Fruit fly (Drosophila melanogaster) whole organism, embryonic: Measurements from ENCODE around the gene CG45076.

Source experiments
- Antp ChIP-seq: fragments of 200-800 bp; sonication (Bioruptor generic); optimal IDR thresholded peaks from 3 replicates; lab custom pipeline; 2016; ENCODE audit warnings: missing biosample characterization, missing genetic modification characterization
- Atf3 ChIP-seq: fragments of 200-800 bp; sonication (Bioruptor generic); optimal IDR thresholded peaks from 3 replicates; lab custom pipeline; 2016; ENCODE audit warnings: missing biosample characterization, missing genetic modification characterization
- CG11695 ChIP-seq: fragments of 200-800 bp; sonication (Bioruptor generic); IDR thresholded peaks from 3 replicates; pipeline ENCODE4 v1.3.6; 2022; ENCODE audit warnings: missing biosample characterization, missing genetic modification characterization
- CG15514 ChIP-seq: fragments of 200-800 bp; sonication (Bioruptor generic); optimal IDR thresholded peaks from 3 replicates; lab custom pipeline; 2017; ENCODE audit warnings: missing biosample characterization, missing genetic modification characterization, mild to moderate bottlenecking, moderate library complexity, missing genetic modification reagents
- CG18262 ChIP-seq: fragments of 200-800 bp; optimal IDR thresholded peaks from 3 replicates; lab custom pipeline; 2019; ENCODE audit warnings: missing biosample characterization, mild to moderate bottlenecking, missing genetic modification characterization, moderate library complexity
- CG18599 ChIP-seq: fragments of 200-800 bp; sonication (Bioruptor generic); optimal IDR thresholded peaks from 3 replicates; lab custom pipeline; 2017; ENCODE audit warnings: missing biosample characterization, missing genetic modification characterization, mild to moderate bottlenecking, moderate library complexity, missing genetic modification reagents
- CG2120 ChIP-seq: fragments of 200-800 bp; sonication (Bioruptor generic); optimal IDR thresholded peaks from 3 replicates; lab custom pipeline; 2016; ENCODE audit warnings: missing biosample characterization, missing genetic modification characterization
- CG3281 ChIP-seq: fragments of 200-800 bp; sonication (Bioruptor generic); optimal IDR thresholded peaks from 3 replicates; lab custom pipeline; 2017; ENCODE audit warnings: missing biosample characterization, mild to moderate bottlenecking, missing genetic modification characterization
- CG42726 ChIP-seq: fragments of 200-800 bp; sonication (Bioruptor generic); IDR thresholded peaks from 2 replicates; pipeline ENCODE4 v1.3.6; 2022; ENCODE audit warnings: missing biosample characterization, missing genetic modification characterization; ENCODE audit not compliant: partially characterized antibody
- CG6791 ChIP-seq: fragments of 200-800 bp; sonication (Bioruptor generic); IDR thresholded peaks from 3 replicates; pipeline ENCODE4 v1.3.6; 2022; ENCODE audit warnings: missing biosample characterization, missing genetic modification characterization; ENCODE audit not compliant: partially characterized antibody
- Hr39 ChIP-seq: fragments of >200 bp; optimal IDR thresholded peaks from 2 replicates; lab custom pipeline; 2017
- Jarid2 ChIP-seq: fragments of 200-800 bp; sonication (Bioruptor generic); optimal IDR thresholded peaks from 3 replicates; lab custom pipeline; 2017; ENCODE audit warnings: mild to moderate bottlenecking, missing biosample characterization, missing genetic modification reagents, missing genetic modification characterization
- MESR4 ChIP-seq: fragments of 200-800 bp; sonication (Bioruptor generic); optimal IDR thresholded peaks from 2 replicates; lab custom pipeline; 2018; ENCODE audit warnings: missing biosample characterization, mild to moderate bottlenecking, missing genetic modification characterization, moderate library complexity
- Med ChIP-seq: fragments of 200-800 bp; sonication (Bioruptor generic); peaks from one replicate; lab custom pipeline; 2016; ENCODE audit warnings: missing biosample characterization, missing genetic modification characterization, mild to moderate bottlenecking, inconsistent platforms, moderate library complexity
- Meics ChIP-seq: fragments of 200-800 bp; sonication (Bioruptor generic); optimal IDR thresholded peaks from 2 replicates; lab custom pipeline; 2017; ENCODE audit warnings: missing biosample characterization, mild to moderate bottlenecking, missing genetic modification characterization
- NC2β ChIP-seq: fragments of 200-800 bp; sonication (Bioruptor generic); optimal IDR thresholded peaks from 2 replicates; lab custom pipeline; 2016; ENCODE audit warnings: missing biosample characterization, missing genetic modification characterization
- Rfx ChIP-seq: fragments of 200-800 bp; sonication (Bioruptor generic); IDR thresholded peaks from 2 replicates; pipeline ENCODE4 v1.3.6; 2022; ENCODE audit warnings: missing biosample characterization, missing genetic modification characterization
- cato ChIP-seq: fragments of 200-800 bp; sonication (Bioruptor generic); optimal IDR thresholded peaks from 2 replicates; lab custom pipeline; 2016; ENCODE audit warnings: missing biosample characterization, missing genetic modification characterization, borderline replicate concordance
- lab ChIP-seq: fragments of 200-800 bp; sonication (Bioruptor generic); optimal IDR thresholded peaks from 3 replicates; lab custom pipeline; 2017; ENCODE audit warnings: missing biosample characterization, missing genetic modification characterization, mild to moderate bottlenecking, moderate library complexity, missing genetic modification reagents
- otp ChIP-seq: fragments of 200-800 bp; sonication (Bioruptor generic); IDR thresholded peaks from 3 replicates; pipeline ENCODE4, ENCODE4 v1.3.6; 2022; ENCODE audit warnings: missing biosample characterization, missing genetic modification characterization
- pum ChIP-seq: fragments of 200-800 bp; sonication (Bioruptor generic); optimal IDR thresholded peaks from 2 replicates; lab custom pipeline; 2016; ENCODE audit warnings: missing biosample characterization, missing genetic modification characterization
- pzg ChIP-seq: fragments of 200-800 bp; sonication (Bioruptor generic); optimal IDR thresholded peaks from 3 replicates; lab custom pipeline; 2018; ENCODE audit warnings: missing biosample characterization, mild to moderate bottlenecking, missing genetic modification characterization, moderate library complexity
- sob ChIP-seq: fragments of 200-800 bp; sonication (Bioruptor generic); IDR thresholded peaks from 2 replicates; pipeline ENCODE4 v1.3.6; 2022; ENCODE audit warnings: missing biosample characterization, missing genetic modification characterization
- usp ChIP-seq: fragments of >200 bp; optimal IDR thresholded peaks from 2 replicates; lab custom pipeline; 2017; ENCODE audit warnings: missing biosample characterization, missing genetic modification characterization
- zf30C ChIP-seq: fragments of 200-800 bp; sonication (Bioruptor generic); optimal IDR thresholded peaks from 3 replicates; lab custom pipeline; 2018; ENCODE audit warnings: missing biosample characterization, mild to moderate bottlenecking, missing genetic modification characterization

CG45076 gene

DNA sequence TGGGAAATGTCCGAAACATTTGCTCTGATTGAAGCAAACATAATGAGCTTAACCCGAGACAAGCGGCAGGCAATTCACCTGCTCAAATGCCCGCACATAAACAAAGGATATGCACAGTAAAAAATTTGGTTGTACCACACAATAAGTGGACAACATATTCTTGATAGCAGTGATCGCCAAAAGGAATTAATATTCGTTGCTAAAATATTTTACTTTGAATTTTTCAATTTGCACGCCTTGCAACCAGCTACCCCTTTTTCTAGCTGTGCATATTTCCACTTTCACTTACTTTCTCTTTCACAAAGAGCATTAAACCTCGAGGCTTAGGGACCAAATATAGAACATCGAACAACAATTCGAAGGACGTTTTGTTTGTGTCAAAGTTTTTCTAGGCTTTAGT is 29.5 kb downstream of the CG45076 start (continued):
- TF ChIP-seq pzg (no peak), CG2120 (GFP tag; lab: Kevin White, UChicago) (peak; percentile 45), CG42726 (GFP tag; lab: Robert Waterston, UW) (no peak), zf30C (GFP tag; lab: Kevin White, UChicago) (no peak), Atf3 (GFP tag; lab: Kevin White, UChicago) (no peak), CG18262 (tag; lab: Kevin White, UChicago) (no peak), Antp (no peak), CG11695 (GFP tag; lab: Robert Waterston, UW) (0 out of 3 replicates have a peak, but pooled peaks have one; percentile 32)

DNA sequence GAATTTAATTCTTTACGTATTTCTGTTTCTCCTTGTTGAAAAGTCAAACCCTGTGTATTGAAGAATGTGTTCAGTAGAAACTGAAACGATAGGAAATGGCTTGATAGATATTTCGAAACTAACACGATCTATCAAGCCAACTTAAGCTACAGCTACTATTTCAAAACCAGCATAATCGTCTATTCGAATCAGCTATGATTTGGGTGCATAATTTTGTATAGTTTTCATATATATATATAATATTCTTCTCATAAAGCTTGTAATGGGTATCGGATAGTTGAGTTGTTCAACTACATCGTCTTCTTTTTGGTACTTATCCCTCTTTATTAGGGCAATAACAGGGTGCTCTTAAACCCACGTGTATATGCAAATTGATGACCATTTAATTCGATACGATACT is 41.3 kb downstream of the CG45076 start, which contains the start of gene tomboy20:
tomboy20 (minus strand) TSS at position 101 of the 400 bp plus-strand sequence.
- TF ChIP-seq zf30C (GFP tag; lab: Kevin White, UChicago) (no peak), Med (GFP tag; lab: Kevin White, UChicago) (no peak), CG6791 (GFP tag; lab: Robert Waterston, UW) (no peak), MESR4 (no peak), Hr39 (lab: Kevin White, UChicago) (no peak)

DNA sequence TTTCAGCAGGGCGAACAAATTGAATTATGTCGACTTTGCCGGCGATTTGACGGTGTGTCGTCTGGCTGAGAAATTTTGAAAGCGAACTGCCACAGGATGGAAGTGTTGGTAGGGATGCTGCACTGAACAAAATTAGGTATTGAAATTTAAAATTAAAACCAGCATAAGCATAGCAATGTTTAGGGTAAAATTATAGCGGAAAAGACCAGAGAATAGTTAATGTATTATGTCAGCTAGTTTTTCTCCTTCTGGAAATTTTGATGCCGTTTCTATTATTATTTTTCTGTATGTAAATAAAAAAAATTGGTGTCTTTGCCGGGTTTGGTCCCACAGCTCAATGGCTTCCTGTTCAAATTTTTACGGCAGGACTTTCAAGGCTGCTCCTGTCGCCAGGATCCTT is 50.5 kb downstream of the CG45076 start:
- TF ChIP-seq Jarid2 (GFP tag; lab: Kevin White, UChicago) (no peak), Meics (GFP tag; lab: Kevin White, UChicago) (peak; percentile 7), otp (GFP tag; lab: Robert Waterston, UW) (no peak), pum (GFP tag; lab: Kevin White, UChicago) (no peak), usp (no peak), CG3281 (GFP tag; lab: Kevin White, UChicago) (peak; percentile 24), CG15514 (GFP tag; lab: Kevin White, UChicago) (peak; percentile 9), lab (GFP tag; lab: Kevin White, UChicago) (peak; percentile 58), CG18599 (peak; percentile 68), Rfx (GFP tag; lab: Robert Waterston, UW) (0 out of 2 replicates have a peak, but pooled peaks have one; percentile 30), NC2β (GFP tag; lab: Kevin White, UChicago) (no peak), cato (no peak), sob (GFP tag; lab: Robert Waterston, UW) (0 out of 2 replicates have a peak, but pooled peaks have one; percentile 23)
